Fruit fly (Drosophila melanogaster) whole organism, wandering third instar larva: ENCODE data around the gene ebi.

Source experiments
- Dfd ChIP-seq: fragments of >200 bp; optimal IDR thresholded peaks from 2 replicates; lab custom pipeline; 2017; ENCODE audit warnings: missing biosample characterization, missing genetic modification characterization
- Myc ChIP-seq: fragments of >200 bp; optimal IDR thresholded peaks from 2 replicates; lab custom pipeline; 2017
- Rel ChIP-seq, 2 experiments: fragments of 200-800 bp; sonication (Bioruptor generic) in 1 of 2; optimal IDR thresholded peaks; 2 replicates in 1 of 2; 3 replicates in 1 of 2; lab custom pipeline; 2016 to 2019; ENCODE audit warnings: mild to moderate bottlenecking in 2 of 2, missing biosample characterization in 2 of 2, missing genetic modification characterization in 2 of 2, moderate library complexity in 1 of 2
- br ChIP-seq: fragments of 200-800 bp; sonication (Bioruptor generic); optimal IDR thresholded peaks from 2 replicates; lab custom pipeline; 2016; ENCODE audit warnings: missing biosample characterization, missing genetic modification characterization
- dmrt93B ChIP-seq: fragments of 200-800 bp; sonication (Bioruptor generic); optimal IDR thresholded peaks from 2 replicates; lab custom pipeline; 2018; ENCODE audit warnings: missing biosample characterization, mild to moderate bottlenecking, missing genetic modification characterization
- fru ChIP-seq: fragments of 200-800 bp; sonication (Bioruptor generic); optimal IDR thresholded peaks from 3 replicates; lab custom pipeline; 2016; ENCODE audit warnings: missing biosample characterization, mild to moderate bottlenecking, missing genetic modification characterization
- h ChIP-seq: fragments of 200-800 bp; sonication (Bioruptor generic); optimal IDR thresholded peaks from 3 replicates; lab custom pipeline; 2016; ENCODE audit warnings: missing biosample characterization, mild to moderate bottlenecking, missing genetic modification characterization
- lola ChIP-seq: fragments of >200 bp; optimal IDR thresholded peaks from 2 replicates; lab custom pipeline; 2017; ENCODE audit warnings: missing biosample characterization, missing genetic modification characterization
- pan ChIP-seq: fragments of >200 bp; optimal IDR thresholded peaks from 2 replicates; lab custom pipeline; 2017
- psq ChIP-seq: fragments of 200-800 bp; sonication (Bioruptor generic); optimal IDR thresholded peaks from 3 replicates; lab custom pipeline; 2017; ENCODE audit warnings: missing biosample characterization, mild to moderate bottlenecking, missing genetic modification characterization, moderate library complexity
- sv ChIP-seq: fragments of 200-800 bp; sonication (Bioruptor generic); optimal IDR thresholded peaks from 3 replicates; lab custom pipeline; 2016; ENCODE audit warnings: missing biosample characterization, missing genetic modification characterization
- usp ChIP-seq: fragments of >200 bp; optimal IDR thresholded peaks from 2 replicates; lab custom pipeline; 2017; ENCODE audit warnings: missing biosample characterization, missing genetic modification characterization

dm6 chr2L:432119-432518 lies 17.3 kb downstream of the ebi start:
- TF ChIP-seq pan (lab: Kevin White, UChicago) (no peak), lola (GFP tag; lab: Kevin White, UChicago) (no peak), psq (GFP tag; lab: Kevin White, UChicago) (no peak), Dfd (GFP tag; lab: Kevin White, UChicago) (no peak), dmrt93B (GFP tag; lab: Kevin White, UChicago) (no peak), br (GFP tag; lab: Kevin White, UChicago) (no peak), sv (GFP tag; lab: Kevin White, UChicago) (no peak), Myc (lab: Kevin White, UChicago) (no peak), h (GFP tag; lab: Kevin White, UChicago) (no peak), usp (GFP tag; lab: Kevin White, UChicago) (no peak), Rel (GFP tag; optimal IDR thresholded peaks at IDR 0.05; lab: Kevin White, UChicago) (no peak), Rel (tag; optimal IDR thresholded peaks at IDR 0.05; lab: Kevin White, UChicago) (no peak), fru (GFP tag; lab: Kevin White, UChicago) (no peak)
